Fruit fly (Drosophila melanogaster) whole organism, prepupa: Measurements from ENCODE around the gene CG12766.
A peak's percentile ranks its signal among the peaks of the same experiment; 100 is the strongest.

ENCODE experiments used
- Blimp-1 ChIP-seq: fragments of 200-800 bp; sonication (Bioruptor generic); optimal IDR thresholded peaks from 3 replicates; lab custom pipeline; 2017; ENCODE audit warnings: missing biosample characterization, missing genetic modification characterization, mild to moderate bottlenecking, moderate library complexity, missing genetic modification reagents
- CG10631 ChIP-seq: fragments of 200-800 bp; sonication (Bioruptor generic); optimal IDR thresholded peaks from 2 replicates; lab custom pipeline; 2016; ENCODE audit warnings: missing biosample characterization, missing genetic modification characterization
- CG10669 ChIP-seq: fragments of 200-800 bp; sonication (Bioruptor generic); optimal IDR thresholded peaks from 3 replicates; lab custom pipeline; 2018; ENCODE audit warnings: missing biosample characterization, mild to moderate bottlenecking, missing genetic modification characterization, moderate library complexity
- CG11762 ChIP-seq: fragments of 200-800 bp; sonication (Bioruptor generic); optimal IDR thresholded peaks from 3 replicates; lab custom pipeline; 2016; ENCODE audit warnings: missing biosample characterization, missing genetic modification characterization; ENCODE audit not compliant: insufficient read depth
- CG11902 ChIP-seq: fragments of 200-800 bp; sonication (Bioruptor generic); optimal IDR thresholded peaks from 3 replicates; lab custom pipeline; 2016; ENCODE audit warnings: missing biosample characterization, missing genetic modification characterization
- CG15336 ChIP-seq: fragments of 200-800 bp; sonication (Bioruptor generic); IDR thresholded peaks from 2 replicates; pipeline ENCODE4 v1.3.6; 2022; ENCODE audit warnings: missing biosample characterization, missing genetic modification characterization
- CG16779 ChIP-seq: fragments of 200-800 bp; sonication (Bioruptor generic); optimal IDR thresholded peaks from 3 replicates; lab custom pipeline; 2017; ENCODE audit warnings: missing biosample characterization, mild to moderate bottlenecking, missing genetic modification characterization
- CG31627 ChIP-seq: fragments of 200-800 bp; sonication (Bioruptor generic); optimal IDR thresholded peaks from 3 replicates; lab custom pipeline; 2016; ENCODE audit warnings: missing biosample characterization, missing genetic modification characterization
- CG3919 ChIP-seq: fragments of 200-800 bp; sonication (Bioruptor generic); optimal IDR thresholded peaks from 3 replicates; lab custom pipeline; 2016; ENCODE audit warnings: missing biosample characterization, missing genetic modification characterization
- CG4318 ChIP-seq: fragments of 200-800 bp; sonication (Bioruptor generic); optimal IDR thresholded peaks from 3 replicates; lab custom pipeline; 2017; ENCODE audit warnings: missing biosample characterization, mild to moderate bottlenecking, missing genetic modification characterization
- CG6163 ChIP-seq: fragments of 200-800 bp; sonication (Bioruptor generic); IDR thresholded peaks from 3 replicates; pipeline ENCODE4 v1.3.6; 2022; ENCODE audit warnings: missing biosample characterization, missing genetic modification characterization
- CG6276 ChIP-seq: fragments of 200-800 bp; sonication (Bioruptor generic); optimal IDR thresholded peaks from 2 replicates; lab custom pipeline; 2017; ENCODE audit warnings: missing biosample characterization, mild to moderate bottlenecking, missing genetic modification characterization
- CG8119 ChIP-seq: fragments of 200-800 bp; sonication (Bioruptor generic); IDR thresholded peaks from 3 replicates; pipeline ENCODE4 v1.3.6; 2022; ENCODE audit warnings: missing biosample characterization, missing genetic modification characterization
- Eip75B ChIP-seq: fragments of 200-800 bp; sonication (Bioruptor generic); optimal IDR thresholded peaks from 3 replicates; lab custom pipeline; 2016; ENCODE audit warnings: missing biosample characterization, missing genetic modification characterization
- Eip78C ChIP-seq: fragments of 200-800 bp; sonication (Bioruptor generic); peaks from one replicate; lab custom pipeline; 2016; ENCODE audit warnings: missing biosample characterization, missing genetic modification characterization
- Ets21C ChIP-seq: fragments of 200-800 bp; sonication (Bioruptor generic); optimal IDR thresholded peaks from 3 replicates; lab custom pipeline; 2016; ENCODE audit warnings: missing biosample characterization, missing genetic modification characterization
- Ets96B ChIP-seq: fragments of 200-800 bp; optimal IDR thresholded peaks from 2 replicates; lab custom pipeline; 2019; ENCODE audit warnings: missing biosample characterization, mild to moderate bottlenecking, missing genetic modification characterization, moderate library complexity
- Hr38 ChIP-seq: sonication (Bioruptor generic); optimal IDR thresholded peaks from 2 replicates; lab custom pipeline; 2016; ENCODE audit warnings: missing biosample characterization, missing genetic modification characterization
- Hr4 ChIP-seq: fragments of 200-800 bp; sonication (Bioruptor generic); optimal IDR thresholded peaks from 3 replicates; lab custom pipeline; 2016; ENCODE audit warnings: missing biosample characterization, missing genetic modification characterization
- Lpt ChIP-seq: fragments of 200-800 bp; sonication (Bioruptor generic); optimal IDR thresholded peaks from 3 replicates; lab custom pipeline; 2016; ENCODE audit warnings: missing biosample characterization, missing genetic modification characterization
- Met ChIP-seq: fragments of 200-800 bp; sonication (Bioruptor generic); optimal IDR thresholded peaks from 3 replicates; lab custom pipeline; 2016; ENCODE audit warnings: missing biosample characterization, missing genetic modification characterization
- Smox ChIP-seq: fragments of 200-800 bp; sonication (Bioruptor generic); optimal IDR thresholded peaks from 3 replicates; lab custom pipeline; 2016; ENCODE audit warnings: missing biosample characterization, missing genetic modification characterization
- Sox102F ChIP-seq: fragments of 200-800 bp; sonication (Bioruptor generic); optimal IDR thresholded peaks from 2 replicates; lab custom pipeline; 2016; ENCODE audit warnings: missing biosample characterization, mild to moderate bottlenecking, missing genetic modification characterization
- Sox15 ChIP-seq: fragments of 200-800 bp; sonication (Bioruptor generic); optimal IDR thresholded peaks from 3 replicates; lab custom pipeline; 2016; ENCODE audit warnings: missing biosample characterization, missing genetic modification characterization
- achi ChIP-seq: fragments of 200-800 bp; sonication (Bioruptor generic); optimal IDR thresholded peaks from 3 replicates; lab custom pipeline; 2016; ENCODE audit warnings: missing biosample characterization, missing genetic modification characterization
- acj6 ChIP-seq: fragments of 200-800 bp; sonication (Bioruptor generic); optimal IDR thresholded peaks from 3 replicates; lab custom pipeline; 2016; ENCODE audit warnings: missing biosample characterization, missing genetic modification characterization
- dsx ChIP-seq: fragments of 200-800 bp; optimal IDR thresholded peaks from 3 replicates; lab custom pipeline; 2019; ENCODE audit warnings: missing biosample characterization, mild to moderate bottlenecking, missing genetic modification characterization, moderate library complexity; ENCODE audit not compliant: poor library complexity, severe bottlenecking
- fd59A ChIP-seq: fragments of 200-800 bp; sonication (Bioruptor generic); optimal IDR thresholded peaks from 2 replicates; lab custom pipeline; 2017; ENCODE audit warnings: missing biosample characterization, mild to moderate bottlenecking, missing genetic modification characterization, missing genetic modification reagents
- fd85E ChIP-seq: fragments of 200-800 bp; sonication (Bioruptor generic); optimal IDR thresholded peaks from 3 replicates; lab custom pipeline; 2016; ENCODE audit warnings: missing biosample characterization, missing genetic modification characterization
- fkh ChIP-seq: fragments of 200-800 bp; sonication (Bioruptor generic); optimal IDR thresholded peaks from 3 replicates; lab custom pipeline; 2017; ENCODE audit warnings: missing biosample characterization, mild to moderate bottlenecking, missing genetic modification characterization, moderate library complexity
- salr ChIP-seq, 2 experiments: fragments of 200-800 bp; sonication (Bioruptor generic); optimal IDR thresholded peaks; 3 replicates each; lab custom pipeline; 2016 to 2018; ENCODE audit warnings: missing biosample characterization in 2 of 2, missing genetic modification characterization in 2 of 2, mild to moderate bottlenecking in 1 of 2
- spab ChIP-seq: fragments of 200-800 bp; sonication (Bioruptor generic); optimal IDR thresholded peaks from 2 replicates; lab custom pipeline; 2017; ENCODE audit warnings: missing biosample characterization, mild to moderate bottlenecking, missing genetic modification characterization, missing genetic modification reagents
- svp ChIP-seq: fragments of 200-800 bp; sonication (Bioruptor generic); peaks from one replicate; lab custom pipeline; 2016; ENCODE audit warnings: missing biosample characterization, missing genetic modification characterization
- vri ChIP-seq: fragments of 200-800 bp; sonication (Bioruptor generic); optimal IDR thresholded peaks from 3 replicates; lab custom pipeline; 2016; ENCODE audit warnings: missing biosample characterization, mild to moderate bottlenecking, missing genetic modification characterization

The CG12766 gene

dm6 chr3L:3970372-3971031 lies 30.6 kb upstream of the CG12766 start:
- TF ChIP-seq fd85E (GFP tag; lab: Kevin White, UChicago) (no peak), Eip78C (peak; percentile 23), Sox102F (GFP tag; lab: Kevin White, UChicago) (no peak), CG10631 (GFP tag; lab: Kevin White, UChicago) (no peak), Hr38 (GFP tag; lab: Kevin White, UChicago) (no peak), Hr4 (GFP tag; lab: Kevin White, UChicago) (no peak), CG11902 (GFP tag; lab: Kevin White, UChicago) (no peak), Met (GFP tag; lab: Kevin White, UChicago) (no peak), CG31627 (GFP tag; lab: Kevin White, UChicago) (no peak), svp (GFP tag; lab: Kevin White, UChicago) (peak; percentile 54)

dm6 chr3L:3965102-3965501 lies 25.2 kb upstream of the CG12766 start:
- TF ChIP-seq Sox102F (GFP tag; lab: Kevin White, UChicago), result no peak
- TF ChIP-seq vri, result peak; percentile 15
- TF ChIP-seq, all 60 proteins: peak for 1

- no peak for TF ChIP-seq CG6163 (GFP tag; lab: Robert Waterston, UW)
- TF ChIP-seq Blimp-1 (GFP tag; lab: Kevin White, UChicago), result no peak
- TF ChIP-seq Eip75B (GFP tag; lab: Kevin White, UChicago), result no peak
- no peak for TF ChIP-seq acj6 (GFP tag; lab: Kevin White, UChicago)
- TF ChIP-seq fd85E (GFP tag; lab: Kevin White, UChicago), result no peak
- no peak for TF ChIP-seq Sox15 (GFP tag; lab: Kevin White, UChicago)
- TF ChIP-seq Smox, result no peak
- TF ChIP-seq fkh (GFP tag; lab: Kevin White, UChicago), result no peak
- TF ChIP-seq CG11762 (GFP tag; lab: Kevin White, UChicago), result no peak
- no peak for TF ChIP-seq dsx (GFP tag; lab: Kevin White, UChicago)
- TF ChIP-seq spab, result no peak
- no peak for TF ChIP-seq CG8119
- TF ChIP-seq salr (GFP tag; optimal IDR thresholded peaks at IDR 0.05; lab: Kevin White, UChicago), result no peak
- TF ChIP-seq Sox102F (GFP tag; lab: Kevin White, UChicago), result no peak
- no peak for TF ChIP-seq Ets21C (GFP tag; lab: Kevin White, UChicago)
- TF ChIP-seq fd59A, result no peak
Measured at dm6 chr3L:3964671-3965070, 24.7 kb upstream of the CG12766 start, which contains the start of gene CG12605. CG12605 (minus strand) TSS chr3L:3964771.

dm6 chr3L:3963979-3964378 lies 24.1 kb upstream of the CG12766 start:
- TF ChIP-seq achi (GFP tag; lab: Kevin White, UChicago) (no peak), CG6276 (no peak), CG4318 (no peak), vri (no peak), CG31627 (GFP tag; lab: Kevin White, UChicago) (no peak), CG10669 (GFP tag; lab: Kevin White, UChicago) (no peak), Lpt (GFP tag; lab: Kevin White, UChicago) (no peak), CG16779 (tag; lab: Kevin White, UChicago) (no peak), fd85E (GFP tag; lab: Kevin White, UChicago) (no peak), Ets96B (tag; lab: Kevin White, UChicago) (no peak), CG3919 (GFP tag; lab: Kevin White, UChicago) (no peak), CG15336 (GFP tag; lab: Robert Waterston, UW) (no peak)
- TF ChIP-seq, all 60 proteins: peak for 0
